Worm (Caenorhabditis elegans) whole organism, mixed stage, embryonic: ENCODE data around the gene lido-5.

Experiments used
- bed-3 ChIP-seq: fragments of 200-800 bp; sonication (Bioruptor generic); optimal IDR thresholded peaks from 3 replicates; lab custom pipeline; 2018; ENCODE audit warnings: mild to moderate bottlenecking, missing genetic modification characterization, moderate library complexity, missing compliant biosample characterization
- blmp-1 ChIP-seq: fragments of 150-350 bp; optimal IDR thresholded peaks from 2 replicates; lab custom pipeline; 2014; ENCODE audit warnings: missing biosample characterization, missing genetic modification characterization
- ceh-39 ChIP-seq: fragments of 150-350 bp; optimal IDR thresholded peaks from 2 replicates; lab custom pipeline; 2014; ENCODE audit warnings: missing biosample characterization, missing genetic modification characterization
- ces-1 ChIP-seq: fragments of 150-350 bp; optimal IDR thresholded peaks from 2 replicates; lab custom pipeline; 2014; ENCODE audit warnings: missing biosample characterization, missing genetic modification reagents, missing genetic modification characterization
- cnd-1 ChIP-seq: fragments of 200-800 bp; sonication (Bioruptor generic); optimal IDR thresholded peaks from 2 replicates; lab custom pipeline; 2018; ENCODE audit warnings: mild to moderate bottlenecking, missing genetic modification characterization, missing compliant biosample characterization
- drap-1 ChIP-seq: fragments of 200-800 bp; sonication (Bioruptor generic); optimal IDR thresholded peaks from 3 replicates; lab custom pipeline; 2018; ENCODE audit warnings: mild to moderate bottlenecking, missing genetic modification characterization, missing compliant biosample characterization
- elt-1 ChIP-seq: sonication (generic microtip); optimal IDR thresholded peaks from 2 replicates; lab custom pipeline; 2017; ENCODE audit warnings: missing genetic modification characterization, mild to moderate bottlenecking, missing compliant biosample characterization, antibody characterized with exemption, moderate library complexity, borderline replicate concordance; ENCODE audit not compliant: insufficient read depth
- elt-3 ChIP-seq: fragments of 150-350 bp; optimal IDR thresholded peaks from 2 replicates; lab custom pipeline; 2014; ENCODE audit warnings: missing biosample characterization, missing genetic modification characterization
- ham-2 ChIP-seq: fragments of 200-800 bp; sonication (Bioruptor generic); optimal IDR thresholded peaks from 2 replicates; lab custom pipeline; 2018; ENCODE audit warnings: mild to moderate bottlenecking, missing genetic modification characterization, missing compliant biosample characterization
- lin-13 ChIP-seq: fragments of 150-350 bp; optimal IDR thresholded peaks from 2 replicates; lab custom pipeline; 2014; ENCODE audit warnings: missing biosample characterization, missing genetic modification characterization
- lin-32 ChIP-seq: fragments of 200-800 bp; sonication (Bioruptor generic); optimal IDR thresholded peaks from 2 replicates; lab custom pipeline; 2018; ENCODE audit warnings: mild to moderate bottlenecking, missing genetic modification characterization, missing compliant biosample characterization
- lsy-2 ChIP-seq: fragments of 150-350 bp; optimal IDR thresholded peaks from 2 replicates; lab custom pipeline; 2014; ENCODE audit warnings: missing biosample characterization, missing genetic modification characterization
- mep-1 ChIP-seq: fragments of 150-350 bp; optimal IDR thresholded peaks from 2 replicates; lab custom pipeline; 2017; ENCODE audit warnings: missing biosample characterization, missing genetic modification reagents, missing genetic modification characterization, inconsistent platforms
- mls-2 ChIP-seq: sonication (generic microtip); optimal IDR thresholded peaks from 2 replicates; lab custom pipeline; 2016; ENCODE audit warnings: mild to moderate bottlenecking, missing genetic modification characterization, moderate library complexity, missing compliant biosample characterization
- nhr-12 ChIP-seq: fragments of 150-350 bp; optimal IDR thresholded peaks from 2 replicates; lab custom pipeline; 2014; ENCODE audit warnings: missing biosample characterization, missing genetic modification characterization
- nhr-2 ChIP-seq: fragments of 150-350 bp; optimal IDR thresholded peaks from 2 replicates; lab custom pipeline; 2014; ENCODE audit warnings: missing biosample characterization, missing genetic modification characterization
- nhr-237 ChIP-seq: fragments of 150-350 bp; optimal IDR thresholded peaks from 2 replicates; lab custom pipeline; 2014; ENCODE audit warnings: missing biosample characterization, missing genetic modification characterization
- nhr-28 ChIP-seq: fragments of 150-350 bp; optimal IDR thresholded peaks from 2 replicates; lab custom pipeline; 2014; ENCODE audit warnings: missing biosample characterization, missing genetic modification characterization
- nhr-76 ChIP-seq: sonication (generic microtip); optimal IDR thresholded peaks from 2 replicates; lab custom pipeline; 2017; ENCODE audit warnings: missing biosample characterization, missing genetic modification characterization
- sem-2 ChIP-seq: fragments of 200-800 bp; sonication (Bioruptor generic); optimal IDR thresholded peaks from 2 replicates; lab custom pipeline; 2018; ENCODE audit warnings: mild to moderate bottlenecking, missing genetic modification characterization, missing compliant biosample characterization
- snpc-4 ChIP-seq: fragments of 150-350 bp; optimal IDR thresholded peaks from 2 replicates; lab custom pipeline; 2014; ENCODE audit warnings: missing biosample characterization, missing genetic modification characterization
- sptf-1 ChIP-seq: sonication (generic microtip); optimal IDR thresholded peaks from 2 replicates; lab custom pipeline; 2017; ENCODE audit warnings: mild to moderate bottlenecking, missing genetic modification characterization, moderate library complexity, missing compliant biosample characterization
- unc-120 ChIP-seq: sonication (generic microtip); optimal IDR thresholded peaks from 2 replicates; lab custom pipeline; 2017; ENCODE audit warnings: missing genetic modification characterization, missing compliant biosample characterization; ENCODE audit not compliant: poor library complexity, severe bottlenecking
- unc-39 ChIP-seq: fragments of 150-350 bp; optimal IDR thresholded peaks from 2 replicates; lab custom pipeline; 2014; ENCODE audit warnings: missing biosample characterization, missing genetic modification characterization
- unc-62 ChIP-seq: fragments of 150-350 bp; optimal IDR thresholded peaks from 2 replicates; lab custom pipeline; 2014; ENCODE audit warnings: missing biosample characterization, missing genetic modification reagents, missing genetic modification characterization
- zip-8 ChIP-seq: fragments of 150-350 bp; optimal IDR thresholded peaks from 2 replicates; lab custom pipeline; 2014; ENCODE audit warnings: missing biosample characterization, missing genetic modification characterization

The lido-5 gene

DNA sequence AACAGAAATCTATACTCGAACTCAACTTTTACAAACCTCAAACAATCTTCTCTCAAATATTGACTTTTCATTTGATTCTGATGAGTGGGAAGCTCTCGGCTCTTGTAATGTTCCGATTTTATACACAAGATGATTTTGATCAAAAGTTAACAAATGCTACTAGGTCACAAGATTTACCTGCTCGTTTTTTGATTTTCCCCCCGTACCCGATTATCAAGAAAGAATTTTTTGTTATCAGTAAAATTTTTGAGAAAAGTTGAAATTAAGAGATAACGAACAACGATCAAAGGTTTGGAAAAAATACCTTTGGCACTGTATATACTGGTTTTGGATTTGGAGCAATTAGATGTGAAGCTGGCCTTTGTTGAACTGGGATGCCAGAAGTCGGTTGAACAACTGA is 45.6 kb downstream of the lido-5 start:
- TF ChIP-seq blmp-1 (no peak), unc-39 (tag; lab: Kevin White, UChicago) (no peak), bed-3 (GFP tag; lab: Kevin White, UChicago) (no peak), drap-1 (GFP tag; lab: Kevin White, UChicago) (no peak), zip-8 (no peak), mep-1 (tag; lab: Kevin White, UChicago) (no peak), ceh-39 (no peak), elt-3 (no peak), nhr-28 (tag; lab: Kevin White, UChicago) (no peak), lin-13 (tag; lab: Kevin White, UChicago) (no peak), lsy-2 (tag; lab: Kevin White, UChicago) (no peak), ham-2 (GFP tag; lab: Kevin White, UChicago) (no peak), mls-2 (no peak), lin-32 (no peak), nhr-12 (tag; lab: Kevin White, UChicago) (no peak), sptf-1 (tag; lab: Kevin White, UChicago) (no peak), nhr-2 (no peak), snpc-4 (tag; lab: Kevin White, UChicago) (no peak), unc-62 (GFP tag; lab: Kevin White, UChicago) (no peak)

DNA sequence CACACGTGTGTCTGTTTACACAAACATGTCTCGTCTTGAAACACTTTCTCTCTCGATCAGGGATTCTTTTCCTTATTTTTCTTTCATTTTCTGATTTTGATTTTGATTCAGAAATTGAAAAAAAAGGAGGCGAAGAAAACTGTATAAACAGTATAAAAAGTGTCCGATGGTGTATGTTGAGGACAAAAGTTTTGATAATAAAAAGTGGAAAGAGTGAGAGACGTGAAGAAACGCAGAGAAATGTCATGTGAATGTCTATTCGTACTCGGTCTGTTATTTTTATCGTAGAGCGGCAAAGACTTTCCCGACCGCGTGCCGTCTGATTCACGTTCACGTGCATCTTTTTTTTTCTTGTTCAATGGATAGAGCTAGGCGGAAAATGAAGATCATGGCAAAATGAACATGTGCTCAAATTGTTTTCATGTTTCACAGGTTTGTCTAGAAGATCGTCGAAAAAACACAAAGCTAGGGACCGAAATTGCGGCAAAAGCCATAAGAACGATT is 46.7 kb downstream of the lido-5 start:
- TF ChIP-seq nhr-12 (tag; lab: Kevin White, UChicago) = no peak
- no peak for TF ChIP-seq unc-62 (GFP tag; lab: Kevin White, UChicago)
- TF ChIP-seq nhr-28 (tag; lab: Kevin White, UChicago) = no peak
- no peak for TF ChIP-seq sptf-1 (tag; lab: Kevin White, UChicago)

DNA sequence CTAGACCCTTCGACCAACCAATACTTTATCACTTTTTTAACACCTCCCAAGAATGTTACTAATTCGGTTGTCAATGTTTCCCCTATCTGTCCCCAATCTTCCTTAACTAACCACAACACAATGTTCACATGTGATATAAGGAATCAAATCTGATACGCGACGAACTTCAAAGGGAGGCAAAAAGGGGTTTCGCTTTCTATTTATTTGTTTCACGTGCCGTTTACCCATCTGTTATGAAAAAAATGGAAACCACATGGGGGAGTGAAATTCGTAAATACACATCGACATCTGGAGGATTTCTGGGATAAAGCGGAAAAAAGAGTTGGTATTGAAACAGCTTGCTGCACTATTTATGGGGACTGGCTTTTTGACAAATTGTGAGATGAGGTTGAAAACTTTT is 48.3 kb downstream of the lido-5 start:
- no peak for TF ChIP-seq mls-2
- no peak for TF ChIP-seq sem-2

DNA sequence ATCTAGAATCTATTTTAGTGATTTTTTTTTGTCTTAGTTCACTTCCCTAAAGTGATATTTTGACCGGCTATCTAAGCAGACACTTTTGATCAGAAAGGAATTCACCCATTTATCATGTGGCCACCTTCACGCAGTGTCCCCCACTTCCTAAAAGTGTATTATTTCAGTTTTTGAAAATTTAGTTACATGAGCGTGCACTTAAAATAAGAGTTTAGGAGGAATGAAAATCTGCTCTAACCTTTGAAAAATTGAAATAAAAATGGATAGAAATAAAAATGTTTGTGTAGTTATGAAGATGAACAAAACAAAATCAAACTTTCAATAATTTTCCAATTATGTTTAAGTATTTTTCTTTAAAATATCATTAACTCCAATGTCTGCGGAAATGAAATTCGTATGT is 50.7 kb downstream of the lido-5 start:
- TF ChIP-seq lin-32 = no peak
- TF ChIP-seq cnd-1 (tag; lab: Kevin White, UChicago) = no peak
- TF ChIP-seq nhr-12 (tag; lab: Kevin White, UChicago) = no peak
- TF ChIP-seq elt-1 = no peak
- no peak for TF ChIP-seq nhr-76 (tag; lab: Kevin White, UChicago)
- TF ChIP-seq drap-1 (GFP tag; lab: Kevin White, UChicago) = no peak
- TF ChIP-seq bed-3 (GFP tag; lab: Kevin White, UChicago) = no peak
- no peak for TF ChIP-seq sptf-1 (tag; lab: Kevin White, UChicago)
- no peak for TF ChIP-seq ces-1 (GFP tag; lab: Kevin White, UChicago)
- TF ChIP-seq lin-13 (tag; lab: Kevin White, UChicago) = no peak
- TF ChIP-seq unc-120 (tag; lab: Kevin White, UChicago) = no peak
- no peak for TF ChIP-seq ceh-39
- TF ChIP-seq elt-3 = no peak
- no peak for TF ChIP-seq nhr-237 (tag; lab: Kevin White, UChicago)
